Worm (Caenorhabditis elegans) whole organism, young adult: Measurements from ENCODE around the gene mig-22.

Experiments used
- B0019.2 ChIP-seq: fragments of 200-800 bp; sonication (Bioruptor generic); conservative IDR thresholded peaks from 2 replicates; pipeline ENCODE4 v1.3.6; 2022; ENCODE audit warnings: missing genetic modification reagents, missing genetic modification characterization, missing compliant biosample characterization
- B0035.1 ChIP-seq: sonication (generic microtip); optimal IDR thresholded peaks from 2 replicates; lab custom pipeline; 2016; ENCODE audit warnings: missing genetic modification characterization, mild to moderate bottlenecking, missing compliant biosample characterization, missing genotype, missing genetic modification reagents
- C17E4.6 ChIP-seq: fragments of 200-800 bp; sonication (Bioruptor generic); IDR thresholded peaks from 2 replicates; pipeline ENCODE4 v1.3.6; 2022; ENCODE audit warnings: missing genetic modification reagents, missing genetic modification characterization, missing compliant biosample characterization
- D2030.7 ChIP-seq: fragments of 200-800 bp; sonication (Bioruptor generic); IDR thresholded peaks from 2 replicates; pipeline ENCODE4 v1.3.6; 2022; ENCODE audit warnings: missing genetic modification reagents, missing genetic modification characterization, missing compliant biosample characterization
- F23B12.7 ChIP-seq: sonication (generic microtip); optimal IDR thresholded peaks from 2 replicates; lab custom pipeline; 2017; ENCODE audit warnings: missing genetic modification characterization, mild to moderate bottlenecking, missing compliant biosample characterization, antibody characterized with exemption, moderate library complexity; ENCODE audit not compliant: insufficient read depth
- F33H1.4 ChIP-seq: fragments of 200-800 bp; sonication (Bioruptor generic); IDR thresholded peaks from 2 replicates; pipeline ENCODE4 v1.3.6; 2022; ENCODE audit warnings: missing genetic modification reagents, missing genetic modification characterization, missing compliant biosample characterization
- F49E8.2 ChIP-seq: sonication (generic microtip); optimal IDR thresholded peaks from 3 replicates; lab custom pipeline; 2017; ENCODE audit warnings: missing genetic modification characterization, mild to moderate bottlenecking, missing compliant biosample characterization, antibody characterized with exemption, moderate library complexity; ENCODE audit not compliant: insufficient read depth
- F52B5.7 ChIP-seq: sonication (generic microtip); optimal IDR thresholded peaks from 2 replicates; lab custom pipeline; 2016; ENCODE audit warnings: mild to moderate bottlenecking, missing genetic modification characterization, missing compliant biosample characterization
- F57C9.4 ChIP-seq: sonication (generic microtip); optimal IDR thresholded peaks from 2 replicates; lab custom pipeline; 2017; ENCODE audit warnings: mild to moderate bottlenecking, missing genetic modification characterization, missing compliant biosample characterization
- T26A5.8 ChIP-seq: sonication (generic microtip); optimal IDR thresholded peaks from 2 replicates; lab custom pipeline; 2016; ENCODE audit warnings: missing genetic modification characterization, missing compliant biosample characterization
- Y79H2A.3 ChIP-seq: fragments of 200-800 bp; sonication (Bioruptor generic); conservative IDR thresholded peaks from 2 replicates; pipeline ENCODE4 v1.3.6; 2022; ENCODE audit warnings: missing genetic modification reagents, missing genetic modification characterization, missing compliant biosample characterization
- Y95B8A.8 ChIP-seq: fragments of 200-800 bp; sonication (Bioruptor generic); IDR thresholded peaks from 2 replicates; pipeline ENCODE4 v1.3.6; 2022; ENCODE audit warnings: missing genetic modification reagents, missing genetic modification characterization, missing compliant biosample characterization
- ZK185.1 ChIP-seq: sonication (generic microtip); optimal IDR thresholded peaks from 2 replicates; lab custom pipeline; 2016; ENCODE audit warnings: mild to moderate bottlenecking, missing genetic modification characterization, missing compliant biosample characterization; ENCODE audit not compliant: poor library complexity, severe bottlenecking
- ama-1 ChIP-seq, 3 experiments: fragments of 150-350 bp in 1 of 3; sonication (generic microtip) in 2 of 3; optimal IDR thresholded peaks; 2 replicates each; lab custom pipeline; 2014 to 2018; ENCODE audit warnings: missing biosample characterization in 2 of 3, missing genetic modification characterization in 2 of 3, missing genetic modification reagents in 2 of 3
- aptf-2 ChIP-seq: fragments of 200-800 bp; sonication (Bioruptor generic); conservative IDR thresholded peaks from 2 replicates; pipeline ENCODE4 v1.3.6; 2022; ENCODE audit warnings: missing genetic modification reagents, missing genetic modification characterization, missing compliant biosample characterization
- atf-7 ChIP-seq: sonication (generic microtip); optimal IDR thresholded peaks from 2 replicates; lab custom pipeline; 2017; ENCODE audit warnings: mild to moderate bottlenecking, missing genetic modification characterization, missing compliant biosample characterization
- athp-1 ChIP-seq: sonication (generic microtip); optimal IDR thresholded peaks from 2 replicates; lab custom pipeline; 2017; ENCODE audit warnings: mild to moderate bottlenecking, missing genetic modification characterization, missing compliant biosample characterization
- attf-5 ChIP-seq: fragments of 200-800 bp; sonication (Bioruptor generic); optimal IDR thresholded peaks from 2 replicates; lab custom pipeline; 2018; ENCODE audit warnings: mild to moderate bottlenecking, missing genetic modification characterization, missing compliant biosample characterization
- bed-1 ChIP-seq: fragments of 200-800 bp; sonication (Bioruptor generic); IDR thresholded peaks from 2 replicates; pipeline ENCODE4 v1.3.6; 2022; ENCODE audit warnings: missing genetic modification reagents, missing genetic modification characterization, missing compliant biosample characterization
- ccch-3 ChIP-seq: fragments of 200-800 bp; sonication (Bioruptor generic); optimal IDR thresholded peaks from 2 replicates; lab custom pipeline; 2018; ENCODE audit warnings: mild to moderate bottlenecking, missing genetic modification characterization, missing compliant biosample characterization
- ceh-27 ChIP-seq: fragments of 200-800 bp; sonication (Bioruptor generic); optimal IDR thresholded peaks from 2 replicates; lab custom pipeline; 2018; ENCODE audit warnings: mild to moderate bottlenecking, missing genetic modification characterization, moderate library complexity, missing compliant biosample characterization
- ceh-79 ChIP-seq: sonication (generic microtip); optimal IDR thresholded peaks from 2 replicates; lab custom pipeline; 2017; ENCODE audit warnings: mild to moderate bottlenecking, missing genetic modification characterization, missing compliant biosample characterization
- ceh-91 ChIP-seq: fragments of 200-800 bp; sonication (Bioruptor generic); IDR thresholded peaks from 2 replicates; pipeline ENCODE4 v1.3.6; 2022; ENCODE audit warnings: missing genetic modification reagents, missing genetic modification characterization, missing compliant biosample characterization
- chd-7 ChIP-seq: sonication (generic microtip); optimal IDR thresholded peaks from 2 replicates; lab custom pipeline; 2016; ENCODE audit warnings: mild to moderate bottlenecking, missing genetic modification characterization, moderate library complexity, missing compliant biosample characterization
- dox-1 ChIP-seq: fragments of 200-800 bp; sonication (Bioruptor generic); IDR thresholded peaks from 2 replicates; pipeline ENCODE4 v1.3.6; 2022; ENCODE audit warnings: missing genetic modification reagents, missing genetic modification characterization, missing compliant biosample characterization
- dpff-1 ChIP-seq: sonication (generic microtip); optimal IDR thresholded peaks from 2 replicates; lab custom pipeline; 2017; ENCODE audit warnings: mild to moderate bottlenecking, missing genetic modification characterization, missing compliant biosample characterization
- dpl-1 ChIP-seq: fragments of 150-350 bp; optimal IDR thresholded peaks from 2 replicates; lab custom pipeline; 2014; ENCODE audit warnings: missing biosample characterization, missing genetic modification reagents, missing genetic modification characterization
- ekl-4 ChIP-seq: fragments of 200-800 bp; sonication (Bioruptor generic); IDR thresholded peaks from 2 replicates; pipeline ENCODE4 v1.3.6; 2022; ENCODE audit warnings: missing genetic modification reagents, missing genetic modification characterization, missing compliant biosample characterization
- ets-4 ChIP-seq: fragments of 200-800 bp; sonication (Bioruptor generic); optimal IDR thresholded peaks from 2 replicates; lab custom pipeline; 2018; ENCODE audit warnings: mild to moderate bottlenecking, missing genetic modification characterization, missing compliant biosample characterization
- hlh-26 ChIP-seq: fragments of 200-800 bp; sonication (Bioruptor generic); conservative IDR thresholded peaks from 2 replicates; pipeline ENCODE4 v1.3.6; 2022; ENCODE audit warnings: missing genetic modification reagents, missing genetic modification characterization, missing compliant biosample characterization
- hrde-1 ChIP-seq: sonication (generic microtip); optimal IDR thresholded peaks from 2 replicates; lab custom pipeline; 2016; ENCODE audit warnings: missing genetic modification characterization, mild to moderate bottlenecking, missing compliant biosample characterization, moderate library complexity, missing genotype, missing genetic modification reagents, borderline replicate concordance
- lsl-1 ChIP-seq: fragments of 200-800 bp; sonication (Bioruptor generic); optimal IDR thresholded peaks from 2 replicates; lab custom pipeline; 2018; ENCODE audit warnings: mild to moderate bottlenecking, missing genetic modification characterization, moderate library complexity, missing compliant biosample characterization
- madf-8 ChIP-seq: fragments of 200-800 bp; sonication (Bioruptor generic); conservative IDR thresholded peaks from 2 replicates; pipeline ENCODE4 v1.3.6; 2022; ENCODE audit warnings: missing genetic modification reagents, missing genetic modification characterization, missing compliant biosample characterization
- mcd-1 ChIP-seq: fragments of 200-800 bp; sonication (Bioruptor generic); IDR thresholded peaks from 2 replicates; pipeline ENCODE4 v1.3.6; 2022; ENCODE audit warnings: missing genetic modification reagents, missing genetic modification characterization, missing compliant biosample characterization
- nfyb-1 ChIP-seq: fragments of 200-800 bp; sonication (Bioruptor generic); IDR thresholded peaks from 2 replicates; pipeline ENCODE4 v1.3.6; 2022; ENCODE audit warnings: missing genetic modification reagents, missing genetic modification characterization, missing compliant biosample characterization
- rcor-1 ChIP-seq: fragments of 200-800 bp; sonication (Bioruptor generic); IDR thresholded peaks from 2 replicates; pipeline ENCODE4 v1.3.6; 2022; ENCODE audit warnings: missing genetic modification reagents, missing genetic modification characterization, missing compliant biosample characterization
- repo-1 ChIP-seq: sonication (generic microtip); optimal IDR thresholded peaks from 2 replicates; lab custom pipeline; 2017; ENCODE audit warnings: mild to moderate bottlenecking, missing genetic modification characterization, missing compliant biosample characterization
- sdz-38 ChIP-seq: sonication (generic microtip); optimal IDR thresholded peaks from 2 replicates; lab custom pipeline; 2016; ENCODE audit warnings: missing genotype, missing genetic modification characterization, missing compliant biosample characterization
- snpc-3.4 ChIP-seq: sonication (generic microtip); optimal IDR thresholded peaks from 2 replicates; lab custom pipeline; 2017; ENCODE audit warnings: missing genetic modification characterization, mild to moderate bottlenecking, missing compliant biosample characterization, antibody characterized with exemption, moderate library complexity, missing genotype, missing genetic modification reagents
- sptf-2 ChIP-seq: fragments of 200-800 bp; sonication (Bioruptor generic); optimal IDR thresholded peaks from 2 replicates; lab custom pipeline; 2018; ENCODE audit warnings: mild to moderate bottlenecking, missing genetic modification characterization, missing compliant biosample characterization
- tbp1 ChIP-seq: fragments of 200-800 bp; sonication (Bioruptor generic); optimal IDR thresholded peaks from 2 replicates; lab custom pipeline; 2018; ENCODE audit warnings: mild to moderate bottlenecking, missing genetic modification characterization, missing compliant biosample characterization
- tbx-9 ChIP-seq: sonication (generic microtip); optimal IDR thresholded peaks from 2 replicates; lab custom pipeline; 2016; ENCODE audit warnings: borderline replicate concordance, missing genetic modification characterization, inconsistent platforms, missing compliant biosample characterization
- unc-62 ChIP-seq: fragments of 150-350 bp; optimal IDR thresholded peaks from 2 replicates; lab custom pipeline; 2014; ENCODE audit warnings: missing biosample characterization, missing genetic modification reagents, missing genetic modification characterization
- xnd-1 ChIP-seq: sonication (generic microtip); optimal IDR thresholded peaks from 2 replicates; lab custom pipeline; 2016; ENCODE audit warnings: missing genotype, missing genetic modification reagents, missing genetic modification characterization, missing compliant biosample characterization
- ztf-22 ChIP-seq: fragments of 200-800 bp; sonication (Bioruptor generic); optimal IDR thresholded peaks from 2 replicates; lab custom pipeline; 2018; ENCODE audit warnings: mild to moderate bottlenecking, missing genetic modification characterization, moderate library complexity, missing compliant biosample characterization
- ztf-25 ChIP-seq: fragments of 200-800 bp; sonication (Bioruptor generic); IDR thresholded peaks from 2 replicates; pipeline ENCODE4 v1.3.6; 2022; ENCODE audit warnings: missing genetic modification reagents, missing genetic modification characterization, missing compliant biosample characterization

Gene mig-22

DNA sequence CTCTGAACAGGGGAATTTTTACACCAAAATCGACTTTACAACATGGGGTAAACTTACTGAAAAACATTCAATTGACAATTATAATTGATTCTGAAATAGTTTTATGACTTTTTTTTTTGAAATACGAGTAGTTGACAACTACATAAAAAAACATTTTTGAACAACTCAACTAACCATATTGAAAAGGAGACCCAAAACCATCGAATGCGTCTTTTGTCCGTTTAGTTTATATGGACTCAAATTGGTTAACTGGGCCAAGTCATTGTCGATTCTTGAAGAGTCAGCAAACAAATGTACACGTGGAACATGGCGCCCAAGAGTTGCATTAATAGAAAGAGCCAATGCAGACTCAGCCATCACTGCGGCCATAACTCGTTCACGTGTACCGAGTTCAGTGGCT lies 675 bp downstream of the mig-22 start:
- TF ChIP-seq B0035.1 (tag; lab: Kevin White, UChicago) (no peak), tbp1 (GFP tag; lab: Kevin White, UChicago) (no peak), mcd-1 (GFP tag; lab: Robert Waterston, UW) (no peak), B0019.2 (GFP tag; lab: Robert Waterston, UW) (no peak), D2030.7 (no peak), ZK185.1 (tag; lab: Kevin White, UChicago) (no peak)

DNA sequence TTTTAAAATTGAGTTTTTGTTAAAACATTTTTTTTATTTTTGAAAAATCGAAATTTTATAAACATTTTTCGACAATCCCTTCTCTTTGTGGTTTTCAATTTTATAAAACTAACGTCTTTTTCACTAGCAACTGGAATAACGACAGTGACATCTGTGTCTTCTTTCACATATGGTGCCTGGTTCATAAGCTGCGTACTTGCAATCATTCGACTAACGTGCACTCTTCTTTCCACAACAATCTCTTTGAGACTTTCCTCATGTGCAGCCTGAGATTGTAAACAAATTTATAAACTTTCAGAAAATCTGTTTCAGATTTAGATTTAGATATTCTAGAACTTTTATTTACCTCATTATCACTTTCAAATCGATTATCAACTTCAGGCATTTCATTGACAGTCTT lies 2.1 kb downstream of the mig-22 start:
- no peak for TF ChIP-seq ets-4
- no peak for TF ChIP-seq aptf-2 (GFP tag; lab: Robert Waterston, UW)
- no peak for TF ChIP-seq ztf-25 (GFP tag; lab: Robert Waterston, UW)
- no peak for TF ChIP-seq ceh-27 (GFP tag; lab: Kevin White, UChicago)
- TF ChIP-seq dpff-1 = no peak
- TF ChIP-seq dpl-1 (GFP tag; lab: Kevin White, UChicago) = no peak
- TF ChIP-seq Y95B8A.8 = no peak
- no peak for TF ChIP-seq atf-7 (tag; lab: Kevin White, UChicago)
- TF ChIP-seq F33H1.4 = no peak
- no peak for TF ChIP-seq F23B12.7 (tag; lab: Kevin White, UChicago)
- TF ChIP-seq ceh-79 (tag; lab: Kevin White, UChicago) = no peak
- no peak for TF ChIP-seq chd-7 (tag; lab: Kevin White, UChicago)
- no peak for TF ChIP-seq B0035.1 (tag; lab: Kevin White, UChicago)
- no peak for TF ChIP-seq hlh-26
- TF ChIP-seq tbx-9 (tag; lab: Kevin White, UChicago) = no peak
- no peak for TF ChIP-seq hrde-1 (tag; lab: Kevin White, UChicago)
- no peak for TF ChIP-seq ccch-3 (GFP tag; lab: Kevin White, UChicago)
- TF ChIP-seq Y79H2A.3 (GFP tag; lab: Robert Waterston, UW) = no peak
- no peak for TF ChIP-seq dox-1

DNA sequence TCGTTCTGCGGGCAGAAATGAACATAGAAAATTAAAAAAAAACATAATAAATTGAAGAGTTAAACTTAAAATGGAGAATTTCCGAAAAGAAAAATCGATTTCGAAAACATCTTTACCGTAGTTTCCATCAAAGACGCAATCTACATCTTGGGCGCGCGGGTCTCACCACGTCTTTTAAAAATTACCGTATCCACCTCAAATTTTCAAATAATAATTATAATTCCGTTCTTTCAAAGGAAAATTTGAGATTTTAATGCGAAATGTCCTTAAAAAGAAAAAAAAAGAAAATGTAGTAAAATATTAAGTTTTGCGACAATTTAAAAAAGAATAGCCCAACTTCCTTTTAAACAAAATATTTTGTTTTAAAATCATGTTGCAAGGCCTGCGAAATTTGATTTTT lies 4.0 kb downstream of the mig-22 start:
- TF ChIP-seq C17E4.6 (GFP tag; lab: Robert Waterston, UW) = no peak
- TF ChIP-seq hrde-1 (tag; lab: Kevin White, UChicago) = no peak
- TF ChIP-seq repo-1 (tag; lab: Kevin White, UChicago) = no peak
- TF ChIP-seq F33H1.4 = peak; percentile 84
- TF ChIP-seq athp-1 = no peak
- TF ChIP-seq attf-5 = no peak
- TF ChIP-seq rcor-1 = no peak
- peak; percentile 36; the same call in 1 of the 2 replicates for TF ChIP-seq ceh-91
- no peak for TF ChIP-seq snpc-3.4
- no peak for TF ChIP-seq unc-62
- TF ChIP-seq F49E8.2 (tag; lab: Kevin White, UChicago) = peak; percentile 3
- no peak for TF ChIP-seq sptf-2 (GFP tag; lab: Kevin White, UChicago)
- no peak for TF ChIP-seq chd-7 (tag; lab: Kevin White, UChicago)
- TF ChIP-seq lsl-1 (GFP tag; lab: Kevin White, UChicago) = peak; percentile 89
- no peak for TF ChIP-seq F52B5.7 (tag; lab: Kevin White, UChicago)
- no peak for TF ChIP-seq T26A5.8 (tag; lab: Kevin White, UChicago)
- TF ChIP-seq nfyb-1 (GFP tag; lab: Robert Waterston, UW) = no peak
- TF ChIP-seq xnd-1 (tag; lab: Kevin White, UChicago) = peak; percentile 70
- peak; percentile 17 for TF ChIP-seq tbp1 (GFP tag; lab: Kevin White, UChicago)
- TF ChIP-seq ekl-4 = no peak
- no peak for TF ChIP-seq sdz-38 (tag; lab: Kevin White, UChicago)
- TF ChIP-seq F57C9.4 (tag; lab: Kevin White, UChicago) = no peak
- TF ChIP-seq ztf-22 = no peak
- TF ChIP-seq bed-1 = no peak
- TF ChIP-seq ama-1 (optimal IDR thresholded peaks at IDR 0.05; lab: Kevin White, UChicago) = no peak
- no peak for TF ChIP-seq ama-1 (GFP tag; optimal IDR thresholded peaks at IDR 0.05; lab: Kevin White, UChicago)
- 0 out of 2 replicates have a peak, but pooled peaks have one; percentile 31 for TF ChIP-seq madf-8 (GFP tag; lab: Robert Waterston, UW)
